Worm (Caenorhabditis elegans): ENCODE measurements around the gene F08H9.3.
A peak's percentile ranks its signal among the peaks of the same experiment; 100 is the strongest.

The F08H9.3 gene

ce11 chrV:14463087-14463486, at the start of gene F08H9.3:
Gene F08H9.3, minus strand, starts transcription at chrV:14463338.
- TF ChIP-seq snpc-1.3 (tag; optimal IDR thresholded peaks at IDR 0.05; ENCODE audit: insufficient read depth) (peak; percentile 64), D2030.7 (GFP tag; IDR thresholded peaks at IDR 0.05) (peak; percentile 82), hsf-1 (GFP tag; IDR thresholded peaks at IDR 0.05) (peak; percentile 57; the same call in 1 of the 2 replicates), zfh-2 (GFP tag; conservative IDR thresholded peaks at IDR 0.05) (peak; percentile 51; the same call in 1 of the 2 replicates), hmg-1.2 (GFP tag; IDR thresholded peaks at IDR 0.05) (peak; percentile 95), lsl-1 (GFP tag; optimal IDR thresholded peaks at IDR 0.05) (peak; percentile 55), pbrm-1 (GFP tag; IDR thresholded peaks at IDR 0.05) (peak; percentile 75), dox-1 (GFP tag; IDR thresholded peaks at IDR 0.05) (peak; percentile 84), ceh-91 (GFP tag; IDR thresholded peaks at IDR 0.05) (0 out of 2 replicates have a peak, but pooled peaks have one; percentile 18), F33H1.4 (GFP tag; IDR thresholded peaks at IDR 0.05) (peak; percentile 51), egrh-3 (GFP tag; IDR thresholded peaks at IDR 0.05) (peak; percentile 62), repo-1 (tag; optimal IDR thresholded peaks at IDR 0.05) (peak; percentile 18), dpff-1 (tag; optimal IDR thresholded peaks at IDR 0.05) (peak; percentile 9), xnd-1 (tag; optimal IDR thresholded peaks at IDR 0.05) (peak; percentile 22), mcd-1 (GFP tag; IDR thresholded peaks at IDR 0.05) (peak; percentile 74), egl-44 (GFP tag; IDR thresholded peaks at IDR 0.05) (0 out of 2 replicates have a peak, but pooled peaks have one; percentile 63), ekl-4 (GFP tag; IDR thresholded peaks at IDR 0.05) (peak; percentile 75; the same call in 1 of the 2 replicates), efl-1 (GFP tag; optimal IDR thresholded peaks at IDR 0.05) (peak; percentile 10), ceh-100 (GFP tag; IDR thresholded peaks at IDR 0.05) (peak; percentile 63), B0336.3 (GFP tag; IDR thresholded peaks at IDR 0.05) (peak; percentile 52; the same call in 1 of the 2 replicates), tbp1 (GFP tag; optimal IDR thresholded peaks at IDR 0.05) (peak; percentile 69), attf-6 (GFP tag; IDR thresholded peaks at IDR 0.05) (peak; percentile 88), bed-2 (GFP tag; IDR thresholded peaks at IDR 0.05) (0 out of 2 replicates have a peak, but pooled peaks have one; percentile 48), snpc-1.1 (tag; optimal IDR thresholded peaks at IDR 0.05; ENCODE audit: insufficient read depth) (peak; percentile 93), rcor-1 (GFP tag; IDR thresholded peaks at IDR 0.05) (peak; percentile 55; the same call in 1 of the 2 replicates), him-1 (tag; optimal IDR thresholded peaks at IDR 0.05) (peak; percentile 90), lin-26 (GFP tag; IDR thresholded peaks at IDR 0.05) (peak; percentile 69; the same call in 1 of the 2 replicates), tlf-1 (GFP tag; optimal IDR thresholded peaks at IDR 0.05) (peak; percentile 6), lin-54 (GFP tag; optimal IDR thresholded peaks at IDR 0.05) (peak; percentile 27), Y79H2A.3 (GFP tag; conservative IDR thresholded peaks at IDR 0.05) (peak; percentile 82), nfyb-1 (GFP tag; IDR thresholded peaks at IDR 0.05) (0 out of 2 replicates have a peak, but pooled peaks have one; percentile 58), madf-6 (GFP tag; IDR thresholded peaks at IDR 0.05) (peak; percentile 77), F23B12.7 (tag; optimal IDR thresholded peaks at IDR 0.05; ENCODE audit: insufficient read depth) (peak; percentile 68), snpc-4 (GFP tag; optimal IDR thresholded peaks at IDR 0.05) (peak; percentile 85), snpc-4 (tag; optimal IDR thresholded peaks at IDR 0.05) (peak; percentile 90 to 98 (median 94)), ztf-18 (tag; optimal IDR thresholded peaks at IDR 0.05) (peak; percentile 2), F49E8.2 (tag; optimal IDR thresholded peaks at IDR 0.05; ENCODE audit: insufficient read depth) (peak; percentile 38), snpc-3.4 (tag; optimal IDR thresholded peaks at IDR 0.05) (peak; percentile 85), madf-8 (GFP tag; conservative IDR thresholded peaks at IDR 0.05) (peak; percentile 35; the same call in 1 of the 2 replicates), ceh-27 (GFP tag; optimal IDR thresholded peaks at IDR 0.05) (peak; percentile 3)

All from whole organism, young adult.